Worm (Caenorhabditis elegans): ENCODE data around the gene C45G9.6.
"Not testable (repeated sequence)": the region's sequence is repeated elsewhere in the genome, so short reads cannot be mapped to it uniquely, and the experiment has no call there.

DNA sequence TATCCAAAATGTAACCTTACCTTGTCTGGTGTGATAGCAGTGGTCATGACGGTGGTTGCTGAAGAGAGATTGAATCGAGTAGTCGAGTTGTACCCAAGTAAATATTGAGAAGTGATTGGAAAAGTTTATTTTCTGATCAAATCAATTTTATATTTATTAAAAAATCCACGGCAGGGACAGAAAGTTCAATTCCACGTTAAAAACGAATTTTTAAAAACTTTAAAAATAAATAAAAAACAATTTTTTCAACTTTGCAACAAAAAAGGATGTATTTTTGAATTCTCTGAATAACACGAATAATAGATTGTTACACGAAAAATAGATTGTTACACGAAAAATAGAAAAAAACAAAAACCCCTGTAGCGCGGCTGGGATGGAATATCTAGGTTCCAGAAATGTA is 19.5 kb downstream of the C45G9.6 start, which contains the start of gene C45G9.9:
- not testable (repeated sequence) for TF ChIP-seq ceh-82, R02D3.7, nhr-77 (tag; optimal IDR thresholded peaks at IDR 0.05)
